Worm (Caenorhabditis elegans): ENCODE measurements around the gene madf-9.
A peak's percentile ranks its signal among the peaks of the same experiment; 100 is the strongest.

DNA sequence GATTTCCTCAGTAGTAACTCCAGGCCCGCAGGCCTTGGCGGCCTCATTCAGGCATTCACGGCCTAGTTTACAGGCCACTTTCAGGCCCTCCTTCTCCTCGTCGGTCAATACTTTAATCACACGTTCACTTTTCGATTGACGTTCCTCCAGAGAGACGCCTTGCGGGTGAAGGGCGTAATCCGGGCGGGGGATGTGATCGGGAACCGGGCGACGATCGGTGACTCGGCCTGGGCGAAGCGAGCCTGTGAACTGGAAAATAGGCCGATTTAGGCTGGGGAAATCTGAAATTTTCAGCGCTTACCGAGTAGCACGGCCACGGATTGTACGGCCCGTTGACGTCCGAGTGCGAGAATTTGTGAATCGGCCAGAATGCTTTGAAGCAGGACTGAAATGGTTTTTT is 49.4 kb downstream of the madf-9 start:
- no peak for TF ChIP-seq ama-1 (optimal IDR thresholded peaks at IDR 0.05)
- no peak for TF ChIP-seq ceh-36 (tag; optimal IDR thresholded peaks at IDR 0.05)
- TF ChIP-seq hnd-1 (tag; optimal IDR thresholded peaks at IDR 0.05): no peak
- TF ChIP-seq tbx-11 (GFP tag; IDR thresholded peaks at IDR 0.05): 0 out of 2 replicates have a peak, but pooled peaks have one; percentile 38
- peak; percentile 21 for TF ChIP-seq hmg-4 (GFP tag; optimal IDR thresholded peaks at IDR 0.05)
- no peak for TF ChIP-seq flt-1 (GFP tag; IDR thresholded peaks at IDR 0.05)
- no peak for TF ChIP-seq hmbx-1 (tag; optimal IDR thresholded peaks at IDR 0.05)
- TF ChIP-seq B0310.2 (tag; optimal IDR thresholded peaks at IDR 0.05): no peak
- no peak for TF ChIP-seq pes-1 (GFP tag; IDR thresholded peaks at IDR 0.05)
- no peak for TF ChIP-seq tbx-37 (GFP tag; conservative IDR thresholded peaks at IDR 0.05)
- no peak for TF ChIP-seq F13C5.2 (tag; optimal IDR thresholded peaks at IDR 0.05)
- TF ChIP-seq ets-7 (tag; optimal IDR thresholded peaks at IDR 0.05): no peak
- no peak for TF ChIP-seq scrt-1 (GFP tag; IDR thresholded peaks at IDR 0.05)

Data from whole organism, early embryonic.